Worm (Caenorhabditis elegans): ENCODE data around the gene aldo-1.

aldo-1 gene

DNA sequence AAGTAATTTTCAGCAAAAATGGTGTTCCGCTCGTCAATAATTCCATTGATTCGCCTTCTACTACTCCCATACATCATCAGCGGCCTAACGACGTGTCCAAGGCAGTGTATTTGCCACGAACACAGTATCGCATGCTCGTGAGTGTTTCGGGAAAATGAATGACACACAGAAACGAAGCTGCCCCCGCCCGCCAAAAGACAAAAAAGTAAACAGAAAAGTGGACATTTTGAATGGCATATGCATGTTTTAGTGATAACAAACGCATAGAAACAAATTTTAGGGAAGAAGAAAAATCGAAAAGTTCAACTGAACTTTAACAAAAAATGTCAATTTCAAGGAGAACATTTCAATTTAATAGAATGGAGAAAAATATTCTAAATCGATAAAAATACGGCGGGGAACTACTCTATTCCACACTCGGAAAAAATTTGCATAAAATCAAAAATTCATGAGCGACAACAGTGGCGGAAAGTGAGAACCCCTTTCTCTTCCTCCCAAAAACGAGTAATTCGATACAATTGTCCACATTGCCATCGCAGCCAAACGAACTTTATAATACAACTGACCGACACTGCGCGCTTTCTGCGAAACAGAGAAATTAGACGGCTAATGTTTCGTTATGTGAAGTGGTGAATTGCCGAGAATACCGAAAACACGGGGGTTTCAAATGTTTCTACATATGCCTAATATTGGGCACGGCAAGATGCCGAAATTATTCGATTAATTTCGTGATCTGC lies 36.1 kb downstream of the aldo-1 start:
- TF ChIP-seq ces-1 (GFP tag; optimal IDR thresholded peaks at IDR 0.05): peak; percentile 37
- no peak for TF ChIP-seq sem-2 (GFP tag; optimal IDR thresholded peaks at IDR 0.05)
- TF ChIP-seq mls-2 (tag; optimal IDR thresholded peaks at IDR 0.05): no peak

DNA sequence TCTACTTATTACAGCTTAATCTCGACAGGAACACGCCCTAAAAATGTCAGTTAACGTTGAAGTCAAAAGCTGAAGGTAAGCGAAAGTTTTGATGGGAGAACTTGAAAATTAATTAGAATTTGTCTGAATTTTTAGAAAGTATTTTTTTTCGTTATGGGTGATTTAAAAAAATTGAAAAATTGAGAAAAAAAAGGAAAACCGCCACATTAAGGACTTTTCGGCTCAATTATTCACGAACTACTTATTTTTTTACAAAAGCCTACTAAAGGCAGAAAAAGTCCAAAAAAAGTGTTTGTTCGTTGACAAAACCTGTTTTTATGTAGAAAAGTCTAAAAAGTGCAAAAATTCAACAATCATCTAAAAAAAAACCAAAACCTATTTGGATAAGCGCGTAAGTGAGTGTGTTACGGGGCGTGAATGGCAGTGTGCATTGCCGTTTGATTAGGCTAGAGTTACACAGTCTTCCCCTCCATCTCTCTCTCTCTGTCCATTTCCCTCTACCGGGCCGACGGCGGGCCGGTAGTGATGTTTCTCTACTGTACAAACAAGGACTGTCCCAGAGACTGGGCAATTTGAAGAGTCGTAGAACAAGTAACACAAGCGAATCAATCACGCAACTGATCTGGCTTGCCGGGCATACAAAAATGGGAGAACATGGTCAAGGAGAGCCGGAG lies 37.2 kb downstream of the aldo-1 start, which contains the start of gene lron-13:
Gene lron-13 (plus strand): TSS at position 15 of the 674 bp plus-strand sequence.
- TF ChIP-seq unc-120 (tag; optimal IDR thresholded peaks at IDR 0.05; ENCODE audit: poor library complexity, severe bottlenecking) (no peak), ceh-83 (GFP tag; optimal IDR thresholded peaks at IDR 0.05) (no peak), ceh-43 (GFP tag; optimal IDR thresholded peaks at IDR 0.05) (no peak), pha-4 (tag; optimal IDR thresholded peaks at IDR 0.05) (peak; percentile 43), flh-1 (GFP tag; optimal IDR thresholded peaks at IDR 0.05) (no peak), sem-2 (GFP tag; optimal IDR thresholded peaks at IDR 0.05) (no peak), unc-62 (GFP tag; optimal IDR thresholded peaks at IDR 0.05) (no peak)

DNA sequence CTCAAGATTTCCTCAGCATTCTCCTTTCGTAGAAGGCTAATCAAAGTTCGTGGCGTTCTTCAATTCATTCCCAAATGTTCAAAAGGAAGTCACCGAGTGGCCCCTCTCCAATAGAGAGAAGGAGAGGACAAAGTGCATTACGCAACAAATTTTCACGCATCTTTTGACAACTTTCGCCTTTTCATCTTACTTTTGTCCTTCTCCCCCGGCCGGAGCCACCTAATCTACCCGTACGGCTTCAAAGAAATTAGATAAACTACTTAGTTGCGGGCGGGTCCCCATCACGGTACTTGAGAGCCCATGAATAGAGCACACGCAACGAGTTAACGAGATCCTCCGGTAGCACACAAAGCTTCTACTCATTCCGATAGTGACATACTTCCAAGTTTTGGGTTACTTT lies 38.0 kb downstream of the aldo-1 start:
- TF ChIP-seq ces-1 (GFP tag; optimal IDR thresholded peaks at IDR 0.05) (peak; percentile 95), nhr-76 (tag; optimal IDR thresholded peaks at IDR 0.05) (no peak), lsy-2 (tag; optimal IDR thresholded peaks at IDR 0.05) (no peak), M03D4.4 (tag; optimal IDR thresholded peaks at IDR 0.05) (no peak), sptf-1 (tag; optimal IDR thresholded peaks at IDR 0.05) (no peak), zip-8 (tag; optimal IDR thresholded peaks at IDR 0.05) (peak; percentile 10)

DNA sequence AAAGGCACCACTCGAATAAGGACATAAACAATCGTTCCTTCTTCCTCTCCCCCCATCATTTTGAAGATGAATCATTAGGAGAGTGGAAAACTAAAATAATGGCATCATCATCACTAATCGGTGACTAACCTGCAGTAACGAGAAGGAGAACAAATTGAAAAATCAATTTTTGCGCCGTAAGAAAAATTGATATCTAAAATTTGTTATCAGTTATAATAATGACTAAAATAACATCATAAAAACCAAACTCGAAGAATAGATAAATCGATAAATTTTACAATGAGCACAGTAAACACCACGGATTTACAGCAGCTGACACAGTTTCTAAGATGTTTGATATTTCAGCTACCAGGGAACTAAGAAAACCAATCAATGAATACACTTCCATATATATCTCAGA lies 38.5 kb downstream of the aldo-1 start:
- no peak for TF ChIP-seq ztf-11 (tag; optimal IDR thresholded peaks at IDR 0.05)

DNA sequence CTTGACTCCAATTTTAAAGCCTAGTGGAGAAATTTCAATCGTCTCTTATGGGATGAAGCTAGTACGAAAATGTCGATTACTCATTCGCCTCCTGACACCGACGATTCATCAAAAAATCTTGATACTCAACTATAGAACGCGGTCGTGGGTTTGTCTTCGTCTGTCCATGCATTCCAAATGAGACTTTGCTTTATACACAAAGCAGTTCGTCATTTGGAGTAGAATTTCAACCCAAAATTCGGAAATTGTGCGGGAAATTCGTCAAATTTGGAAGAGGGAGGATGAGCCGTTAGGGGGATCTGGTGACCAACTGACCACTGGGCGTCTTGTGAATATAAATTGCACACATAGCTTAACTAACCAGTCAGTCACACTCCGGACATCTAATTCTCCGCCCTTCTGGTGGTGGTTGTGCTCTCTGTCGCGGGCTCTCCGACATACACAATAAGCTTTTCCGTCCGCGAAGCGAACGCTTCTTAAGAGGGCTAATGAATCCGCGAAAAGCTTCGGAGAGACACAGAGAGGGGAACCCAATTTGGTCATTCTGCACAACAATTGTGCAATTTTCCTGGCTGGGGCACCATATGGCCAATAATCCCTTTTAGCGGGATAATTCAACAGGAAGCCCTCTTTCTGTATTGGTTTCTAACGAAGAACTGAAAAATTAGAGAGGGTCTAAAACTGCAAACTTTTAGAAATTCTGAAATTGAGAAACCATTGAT lies 39.5 kb downstream of the aldo-1 start:
- peak; percentile 67 for TF ChIP-seq cnd-1 (tag; optimal IDR thresholded peaks at IDR 0.05)
- TF ChIP-seq snpc-4 (tag; optimal IDR thresholded peaks at IDR 0.05): no peak
- no peak for TF ChIP-seq sem-2 (GFP tag; optimal IDR thresholded peaks at IDR 0.05)
- TF ChIP-seq ztf-11 (tag; optimal IDR thresholded peaks at IDR 0.05): no peak
- no peak for TF ChIP-seq pha-4 (tag; optimal IDR thresholded peaks at IDR 0.05)
- TF ChIP-seq tbx-8 (GFP tag; optimal IDR thresholded peaks at IDR 0.05): no peak
- TF ChIP-seq mep-1 (tag; optimal IDR thresholded peaks at IDR 0.05): no peak
- TF ChIP-seq M03D4.4 (tag; optimal IDR thresholded peaks at IDR 0.05): no peak
- no peak for TF ChIP-seq hlh-1 (tag; optimal IDR thresholded peaks at IDR 0.05)
- no peak for TF ChIP-seq ham-2 (GFP tag; optimal IDR thresholded peaks at IDR 0.05)
- no peak for TF ChIP-seq flh-1 (GFP tag; optimal IDR thresholded peaks at IDR 0.05)
- no peak for TF ChIP-seq nhr-76 (tag; optimal IDR thresholded peaks at IDR 0.05)
- TF ChIP-seq lin-13 (tag; optimal IDR thresholded peaks at IDR 0.05): no peak
- no peak for TF ChIP-seq ceh-83 (GFP tag; optimal IDR thresholded peaks at IDR 0.05)
- TF ChIP-seq unc-120 (tag; optimal IDR thresholded peaks at IDR 0.05; ENCODE audit: poor library complexity, severe bottlenecking): no peak
- TF ChIP-seq sptf-1 (tag; optimal IDR thresholded peaks at IDR 0.05): peak; percentile 63
- no peak for TF ChIP-seq bed-3 (GFP tag; optimal IDR thresholded peaks at IDR 0.05)
- TF ChIP-seq blmp-1 (tag; optimal IDR thresholded peaks at IDR 0.05): no peak
- no peak for TF ChIP-seq unc-39 (tag; optimal IDR thresholded peaks at IDR 0.05)
- TF ChIP-seq ceh-43 (GFP tag; optimal IDR thresholded peaks at IDR 0.05): no peak
- TF ChIP-seq lin-32 (GFP tag; optimal IDR thresholded peaks at IDR 0.05): peak; percentile 36
- no peak for TF ChIP-seq elt-3 (tag; optimal IDR thresholded peaks at IDR 0.05)
- TF ChIP-seq zip-8 (tag; optimal IDR thresholded peaks at IDR 0.05): no peak
- TF ChIP-seq nhr-28 (tag; optimal IDR thresholded peaks at IDR 0.05): no peak
- TF ChIP-seq nhr-12 (tag; optimal IDR thresholded peaks at IDR 0.05): no peak
- TF ChIP-seq nhr-237 (tag; optimal IDR thresholded peaks at IDR 0.05): no peak
- no peak for TF ChIP-seq elt-1 (tag; optimal IDR thresholded peaks at IDR 0.05; ENCODE audit: borderline replicate concordance, insufficient read depth)
- TF ChIP-seq ces-1 (GFP tag; optimal IDR thresholded peaks at IDR 0.05): peak; percentile 97
- peak; percentile 64 for TF ChIP-seq mls-2 (tag; optimal IDR thresholded peaks at IDR 0.05)
- TF ChIP-seq unc-62 (GFP tag; optimal IDR thresholded peaks at IDR 0.05): no peak
- no peak for TF ChIP-seq drap-1 (GFP tag; optimal IDR thresholded peaks at IDR 0.05)
- no peak for TF ChIP-seq lsy-2 (tag; optimal IDR thresholded peaks at IDR 0.05)
- no peak for TF ChIP-seq nhr-2 (tag; optimal IDR thresholded peaks at IDR 0.05)

Measured in whole organism, mixed stage, embryonic.